Worm (Caenorhabditis elegans): Measurements from ENCODE around the gene srt-54.

DNA sequence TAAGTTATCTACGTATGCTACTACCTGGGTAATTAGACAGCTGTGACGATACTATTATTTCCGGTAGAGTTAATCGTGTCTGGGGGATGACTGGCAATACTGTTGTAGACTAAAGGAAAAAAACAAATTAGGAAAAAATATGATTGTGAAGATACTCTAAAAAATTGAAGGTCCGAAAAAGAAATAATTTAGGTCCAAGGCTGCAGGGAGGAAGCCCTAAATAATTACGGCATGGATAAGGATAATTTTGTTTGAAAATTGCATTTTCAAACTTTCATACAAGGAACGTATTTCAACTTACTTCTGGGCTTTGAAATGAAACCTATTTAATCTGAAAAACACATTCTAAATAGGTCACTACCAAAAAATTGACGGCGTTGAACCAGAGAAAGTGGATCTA, 11.9 kb downstream of the srt-54 start, which contains the start of gene srd-3:
- TF ChIP-seq ztf-28 (GFP tag; IDR thresholded peaks at IDR 0.05) (no peak), snpc-4 (GFP tag; optimal IDR thresholded peaks at IDR 0.05) (no peak), snpc-4 (tag; optimal IDR thresholded peaks at IDR 0.05) (no peak), mes-4 (tag; optimal IDR thresholded peaks at IDR 0.05) (no peak)

Measured in whole organism, young adult.